Worm (Caenorhabditis elegans): ENCODE results near the gene skr-14.

skr-14 gene

ce11 chrV:4387402-4387801 lies 34.0 kb downstream of the skr-14 start, which contains the start of gene F13A2.9:
Gene F13A2.9 (minus strand): TSS chrV:4387502.
- TF ChIP-seq aly-2 (tag; optimal IDR thresholded peaks at IDR 0.05) (no peak), nhr-25 (tag; optimal IDR thresholded peaks at IDR 0.05) (no peak), blmp-1 (tag; optimal IDR thresholded peaks at IDR 0.05; ENCODE audit: insufficient read depth) (no peak), egl-27 (tag; optimal IDR thresholded peaks at IDR 0.05) (no peak)

DNA sequence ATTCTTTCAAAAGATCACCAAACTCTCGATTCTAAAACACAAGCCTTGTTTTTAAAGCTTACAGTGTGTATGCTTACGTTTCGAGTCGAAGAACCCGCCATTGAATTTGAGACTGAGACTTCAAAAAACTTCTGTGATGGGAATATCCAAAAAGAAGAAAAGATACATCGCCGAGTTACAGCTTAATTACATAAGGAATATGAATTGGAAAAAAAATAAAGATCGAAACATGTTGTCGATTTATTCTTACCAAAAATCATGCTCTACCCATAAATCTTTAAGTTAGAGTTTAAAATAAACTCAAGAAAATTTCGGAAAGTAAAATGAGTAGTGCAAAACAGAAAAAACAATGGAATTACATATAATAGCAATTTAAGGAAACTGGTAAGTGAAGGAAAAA lies 35.2 kb downstream of the skr-14 start, which contains the start of gene F13A2.10:
Gene F13A2.10, minus strand, starts transcription at position 101 of the 400 bp plus-strand sequence.
- TF ChIP-seq ama-1 (optimal IDR thresholded peaks at IDR 0.05): no peak

DNA sequence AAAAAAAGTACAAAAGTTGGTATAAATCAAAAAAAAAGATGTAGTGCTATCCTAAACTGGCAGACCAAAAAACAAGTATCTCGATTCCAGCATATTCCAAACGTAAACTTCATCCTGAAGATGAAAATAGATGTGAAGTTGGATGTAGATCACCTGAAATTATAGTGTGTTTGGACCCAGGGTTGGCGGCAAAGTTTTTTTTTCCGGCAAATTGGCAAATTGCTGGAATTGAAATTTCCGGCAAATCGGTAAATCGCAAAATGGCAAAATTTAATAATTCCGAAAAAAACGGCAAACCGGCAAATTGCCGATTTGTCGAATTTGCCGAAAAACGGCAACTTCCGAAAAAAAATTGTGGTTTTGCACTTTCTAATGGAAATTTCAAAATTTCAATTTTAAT lies 36.9 kb downstream of the skr-14 start, which contains the start of gene F13A2.2:
Gene F13A2.2, minus strand, starts transcription at position 101 of the 400 bp plus-strand sequence.
- TF ChIP-seq elt-3 (tag; optimal IDR thresholded peaks at IDR 0.05) (no peak), nhr-6 (tag; optimal IDR thresholded peaks at IDR 0.05) (no peak), lin-11 (tag; optimal IDR thresholded peaks at IDR 0.05) (no peak), sma-9 (GFP tag; optimal IDR thresholded peaks at IDR 0.05) (no peak), sma-9 (tag; optimal IDR thresholded peaks at IDR 0.05) (no peak), gmeb-1 (tag; optimal IDR thresholded peaks at IDR 0.05) (no peak), nhr-237 (tag; optimal IDR thresholded peaks at IDR 0.05) (no peak), ceh-16 (tag; optimal IDR thresholded peaks at IDR 0.05) (no peak), aly-2 (tag; optimal IDR thresholded peaks at IDR 0.05) (no peak), mbf-1 (tag; optimal IDR thresholded peaks at IDR 0.05) (no peak), mdl-1 (tag; optimal IDR thresholded peaks at IDR 0.05) (no peak), ceh-82 (tag; optimal IDR thresholded peaks at IDR 0.05) (no peak), nhr-21 (tag; optimal IDR thresholded peaks at IDR 0.05) (no peak), C34F6.9 (tag; optimal IDR thresholded peaks at IDR 0.05) (no peak), blmp-1 (tag; optimal IDR thresholded peaks at IDR 0.05; ENCODE audit: insufficient read depth) (no peak)

ce11 chrV:4382298-4382697 lies 39.1 kb downstream of the skr-14 start, which contains the start of gene F13A2.1:
Gene F13A2.1 (minus strand): TSS chrV:4382398.
- TF ChIP-seq mdl-1 (tag; optimal IDR thresholded peaks at IDR 0.05) (no peak), ztf-4 (tag; optimal IDR thresholded peaks at IDR 0.05) (no peak)

ce11 chrV:4377622-4378021 lies 43.8 kb downstream of the skr-14 start, which contains the start of gene F32D1.8:
Gene F32D1.8 (minus strand): TSS chrV:4377722.
- TF ChIP-seq nhr-129 (tag; optimal IDR thresholded peaks at IDR 0.05) (no peak), elt-3 (tag; optimal IDR thresholded peaks at IDR 0.05) (no peak)

DNA sequence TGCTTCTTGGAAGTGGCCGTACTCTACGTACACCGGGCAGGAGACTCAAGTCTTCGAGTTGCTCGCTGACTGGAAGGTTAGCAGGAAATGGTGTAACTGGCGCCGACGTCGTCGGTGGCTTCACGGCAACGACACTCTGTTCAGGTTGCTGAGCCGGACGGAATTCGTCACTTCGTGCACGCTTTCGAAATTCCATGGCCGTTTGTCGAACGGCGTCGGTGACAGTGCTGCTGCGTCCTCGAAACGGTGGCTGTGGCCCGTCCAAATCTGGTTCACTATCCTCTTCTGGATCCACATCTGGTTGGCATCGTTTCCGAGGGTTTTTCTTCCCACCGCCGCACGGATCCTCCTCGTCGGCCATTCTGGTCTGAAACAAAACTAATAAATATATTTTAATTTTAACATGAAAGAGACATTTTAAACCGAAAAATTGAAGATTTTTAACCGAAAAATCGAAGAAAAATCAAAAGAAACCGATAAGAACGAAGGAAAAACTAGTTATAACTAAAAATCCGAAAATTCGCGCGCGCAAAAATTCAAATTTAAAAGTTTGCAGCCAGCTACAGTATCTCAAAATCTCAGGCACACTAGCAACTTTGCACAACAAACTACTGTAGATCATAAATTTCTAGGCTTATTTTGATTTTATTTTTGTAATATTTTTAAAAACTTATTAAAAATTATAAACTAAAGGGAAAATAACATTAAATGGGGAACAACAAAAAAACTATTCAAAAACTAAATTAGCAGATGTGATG lies 45.4 kb downstream of the skr-14 start, which contains the start of gene F32D1.7:
Gene F32D1.7, minus strand, starts transcription at position 367 of the 758 bp plus-strand sequence.
- TF ChIP-seq nhr-11 (tag; optimal IDR thresholded peaks at IDR 0.05) (no peak), egl-27 (tag; optimal IDR thresholded peaks at IDR 0.05) (no peak), lin-11 (tag; optimal IDR thresholded peaks at IDR 0.05) (no peak), unc-62 (GFP tag; optimal IDR thresholded peaks at IDR 0.05) (no peak)

DNA sequence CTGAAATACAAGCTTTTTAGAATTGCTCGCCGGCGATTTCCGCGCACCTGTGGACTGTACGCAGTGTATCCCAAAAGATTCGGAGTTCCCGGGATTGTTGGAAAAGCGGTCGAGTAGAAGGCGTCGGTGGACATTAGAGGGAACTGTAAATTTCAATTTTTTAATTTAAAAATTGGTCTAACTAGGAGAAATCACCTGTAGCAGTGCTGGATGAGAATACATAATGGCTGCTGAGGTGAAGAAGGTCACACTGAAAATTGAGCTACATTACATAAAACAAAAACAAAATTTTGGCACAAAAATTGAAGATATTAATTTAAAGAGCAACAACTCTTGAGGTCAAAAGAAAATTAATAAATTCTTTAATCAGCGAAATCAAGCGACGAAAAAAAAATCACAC lies 46.8 kb downstream of the skr-14 start, which contains the start of gene neg-1:
Gene neg-1, minus strand, starts transcription at position 250 of the 400 bp plus-strand sequence.
- TF ChIP-seq sma-9 (GFP tag; optimal IDR thresholded peaks at IDR 0.05): no peak
- no peak for TF ChIP-seq sma-9 (tag; optimal IDR thresholded peaks at IDR 0.05)
- no peak for TF ChIP-seq alr-1 (tag; optimal IDR thresholded peaks at IDR 0.05)
- no peak for TF ChIP-seq nhr-10 (tag; optimal IDR thresholded peaks at IDR 0.05)
- no peak for TF ChIP-seq nhr-129 (tag; optimal IDR thresholded peaks at IDR 0.05)
- no peak for TF ChIP-seq nhr-237 (tag; optimal IDR thresholded peaks at IDR 0.05)
- no peak for TF ChIP-seq ama-1 (optimal IDR thresholded peaks at IDR 0.05)
- no peak for TF ChIP-seq blmp-1 (tag; optimal IDR thresholded peaks at IDR 0.05; ENCODE audit: insufficient read depth)
- TF ChIP-seq ZK546.5 (tag; optimal IDR thresholded peaks at IDR 0.05): no peak
- TF ChIP-seq crh-2 (tag; optimal IDR thresholded peaks at IDR 0.05): no peak
- TF ChIP-seq ceh-82 (tag; optimal IDR thresholded peaks at IDR 0.05): no peak
- no peak for TF ChIP-seq skn-1 (tag; optimal IDR thresholded peaks at IDR 0.05)
- TF ChIP-seq ceh-16 (tag; optimal IDR thresholded peaks at IDR 0.05): no peak
- no peak for TF ChIP-seq nhr-23 (tag; optimal IDR thresholded peaks at IDR 0.05)
- no peak for TF ChIP-seq peb-1 (tag; optimal IDR thresholded peaks at IDR 0.05)
- TF ChIP-seq F13H6.1 (tag; optimal IDR thresholded peaks at IDR 0.05): no peak
- TF ChIP-seq nhr-6 (tag; optimal IDR thresholded peaks at IDR 0.05): no peak
- TF ChIP-seq lin-39 (tag; optimal IDR thresholded peaks at IDR 0.05): no peak
- TF ChIP-seq nhr-21 (tag; optimal IDR thresholded peaks at IDR 0.05): no peak
- no peak for TF ChIP-seq ztf-11 (tag; optimal IDR thresholded peaks at IDR 0.05)
- no peak for TF ChIP-seq nhr-12 (tag; optimal IDR thresholded peaks at IDR 0.05)

Measured in whole organism, L2 larva.